Fruit fly (Drosophila melanogaster) whole organism: Measurements from ENCODE around the gene CG43136.

Experiments
- CG8478 ChIP-seq: fragments of >200 bp; optimal IDR thresholded peaks from 2 replicates; lab custom pipeline; 2018; ENCODE audit warnings: inconsistent platforms
- pan ChIP-seq: fragments of >200 bp; optimal IDR thresholded peaks from 2 replicates; lab custom pipeline; 2017
- psq ChIP-seq: fragments of >200 bp; optimal IDR thresholded peaks from 2 replicates; lab custom pipeline; 2017
- usp ChIP-seq: fragments of >200 bp; optimal IDR thresholded peaks from 2 replicates; lab custom pipeline; 2017; ENCODE audit warnings: missing biosample characterization, missing genetic modification characterization, mixed read lengths

DNA sequence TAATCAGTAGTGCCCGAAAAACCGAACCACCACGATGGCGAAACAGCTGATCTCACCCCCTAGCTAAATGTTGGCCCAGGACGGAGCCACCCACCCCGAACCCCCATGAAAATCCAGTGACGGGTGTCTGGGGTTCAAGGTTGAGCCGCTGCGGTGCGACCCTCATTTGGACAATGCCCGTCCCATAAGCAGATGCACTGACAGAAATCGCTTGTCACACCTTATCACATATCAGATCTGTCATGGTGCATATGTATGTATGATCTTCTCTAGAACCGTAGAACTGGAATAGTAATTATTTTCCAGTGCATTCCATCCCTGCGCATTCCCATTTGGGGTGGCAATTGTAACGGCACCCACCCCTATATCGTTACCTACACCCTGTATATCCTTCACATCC lies 35.4 kb downstream of the CG43136 start:
- TF ChIP-seq psq (lab: Kevin White, UChicago) = no peak
- TF ChIP-seq usp (GFP tag; lab: Kevin White, UChicago) = no peak
- no peak for TF ChIP-seq pan
- no peak for TF ChIP-seq CG8478 (lab: Kevin White, UChicago)
